Worm (Caenorhabditis elegans) whole organism, L2 larva: ENCODE measurements around the gene dars-2.
A peak's percentile ranks its signal among the peaks of the same experiment; 100 is the strongest.

Experiments
- C34F6.9 ChIP-seq: fragments of 150-350 bp; optimal IDR thresholded peaks from 2 replicates; lab custom pipeline; 2014; ENCODE audit warnings: missing biosample characterization, missing genetic modification characterization
- F13H6.1 ChIP-seq: sonication (generic microtip); optimal IDR thresholded peaks from 2 replicates; lab custom pipeline; 2016; ENCODE audit warnings: missing genetic modification characterization, missing compliant biosample characterization
- R02D3.7 ChIP-seq: fragments of 150-350 bp; optimal IDR thresholded peaks from 2 replicates; lab custom pipeline; 2014; ENCODE audit warnings: missing biosample characterization, missing genetic modification characterization
- Y55F3AM.14 ChIP-seq: fragments of 200-800 bp; sonication (Bioruptor generic); optimal IDR thresholded peaks from 2 replicates; lab custom pipeline; 2018; ENCODE audit warnings: mild to moderate bottlenecking, missing genetic modification characterization, missing compliant biosample characterization
- ZK546.5 ChIP-seq: sonication (generic microtip); optimal IDR thresholded peaks from 2 replicates; lab custom pipeline; 2017; ENCODE audit warnings: missing biosample characterization, missing genetic modification characterization
- alr-1 ChIP-seq: fragments of 150-350 bp; optimal IDR thresholded peaks from 2 replicates; lab custom pipeline; 2014; ENCODE audit warnings: missing biosample characterization, missing genetic modification characterization
- aly-2 ChIP-seq: fragments of 150-350 bp; optimal IDR thresholded peaks from 2 replicates; lab custom pipeline; 2014; ENCODE audit warnings: missing biosample characterization, missing genetic modification characterization
- ama-1 ChIP-seq: fragments of 150-350 bp; optimal IDR thresholded peaks from 2 replicates; lab custom pipeline; 2018; ENCODE audit warnings: inconsistent platforms
- crh-2 ChIP-seq: sonication (generic microtip); optimal IDR thresholded peaks from 2 replicates; lab custom pipeline; 2017; ENCODE audit warnings: missing biosample characterization, missing genetic modification characterization
- egl-27 ChIP-seq: sonication (generic microtip); optimal IDR thresholded peaks from 3 replicates; lab custom pipeline; 2017; ENCODE audit warnings: missing biosample characterization, missing genetic modification reagents, missing genetic modification characterization
- elt-1 ChIP-seq: fragments of 150-350 bp; optimal IDR thresholded peaks from 2 replicates; lab custom pipeline; 2014; ENCODE audit warnings: missing biosample characterization, missing genetic modification characterization
- elt-3 ChIP-seq: sonication (generic microtip); optimal IDR thresholded peaks from 2 replicates; lab custom pipeline; 2017; ENCODE audit warnings: missing biosample characterization, missing genetic modification characterization
- fos-1 ChIP-seq: fragments of 150-350 bp; optimal IDR thresholded peaks from 2 replicates; lab custom pipeline; 2014; ENCODE audit warnings: missing biosample characterization, missing genetic modification characterization
- gmeb-1 ChIP-seq: fragments of 150-350 bp; optimal IDR thresholded peaks from 2 replicates; lab custom pipeline; 2014; ENCODE audit warnings: missing biosample characterization, missing genetic modification characterization
- lin-11 ChIP-seq: fragments of 150-350 bp; sonication (generic microtip); optimal IDR thresholded peaks from 2 replicates; lab custom pipeline; 2014; ENCODE audit warnings: missing biosample characterization, missing genetic modification characterization, inconsistent platforms, mixed read lengths
- lin-13 ChIP-seq: fragments of 150-350 bp; optimal IDR thresholded peaks from 2 replicates; lab custom pipeline; 2014; ENCODE audit warnings: missing biosample characterization, missing genetic modification reagents, missing genetic modification characterization
- lin-39 ChIP-seq: fragments of 150-350 bp; optimal IDR thresholded peaks from 2 replicates; lab custom pipeline; 2014; ENCODE audit warnings: missing biosample characterization, missing genetic modification reagents, missing genetic modification characterization
- lsy-2 ChIP-seq, 2 experiments: fragments of 150-350 bp in 1 of 2; sonication (generic microtip) in 1 of 2; optimal IDR thresholded peaks; 2 replicates each; lab custom pipeline; 2014 to 2017; ENCODE audit warnings: missing biosample characterization in 2 of 2, missing genetic modification characterization in 2 of 2
- mab-5 ChIP-seq: fragments of 150-350 bp; optimal IDR thresholded peaks from 2 replicates; lab custom pipeline; 2014; ENCODE audit warnings: missing biosample characterization, missing genetic modification characterization
- mdl-1 ChIP-seq, 2 experiments: fragments of 150-350 bp in 1 of 2; sonication (generic microtip) in 1 of 2; optimal IDR thresholded peaks; 2 replicates each; lab custom pipeline; 2017; ENCODE audit warnings: missing biosample characterization in 2 of 2, missing genetic modification characterization in 2 of 2
- nhr-11 ChIP-seq: fragments of 150-350 bp; optimal IDR thresholded peaks from 2 replicates; lab custom pipeline; 2014; ENCODE audit warnings: missing biosample characterization, missing genetic modification characterization
- nhr-12 ChIP-seq: fragments of 150-350 bp; optimal IDR thresholded peaks from 2 replicates; lab custom pipeline; 2014; ENCODE audit warnings: missing biosample characterization, missing genetic modification characterization
- nhr-129 ChIP-seq: fragments of 150-350 bp; optimal IDR thresholded peaks from 2 replicates; lab custom pipeline; 2014; ENCODE audit warnings: missing biosample characterization, missing genetic modification characterization
- nhr-21 ChIP-seq: fragments of 150-350 bp; optimal IDR thresholded peaks from 2 replicates; lab custom pipeline; 2014; ENCODE audit warnings: missing biosample characterization, missing genetic modification characterization
- nhr-23 ChIP-seq: fragments of 150-350 bp; optimal IDR thresholded peaks from 2 replicates; lab custom pipeline; 2014; ENCODE audit warnings: missing biosample characterization, missing genetic modification reagents, missing genetic modification characterization
- nhr-237 ChIP-seq: fragments of 150-350 bp; optimal IDR thresholded peaks from 2 replicates; lab custom pipeline; 2014; ENCODE audit warnings: missing biosample characterization, missing genetic modification characterization
- nhr-25 ChIP-seq: fragments of 150-350 bp; sonication (generic microtip); optimal IDR thresholded peaks from 3 replicates; lab custom pipeline; 2014; ENCODE audit warnings: missing biosample characterization, missing genetic modification characterization
- nhr-77 ChIP-seq: fragments of 150-350 bp; optimal IDR thresholded peaks from 2 replicates; lab custom pipeline; 2014; ENCODE audit warnings: missing biosample characterization, missing genetic modification characterization
- peb-1 ChIP-seq: fragments of 150-350 bp; optimal IDR thresholded peaks from 2 replicates; lab custom pipeline; 2014; ENCODE audit warnings: missing biosample characterization, missing genetic modification characterization
- sem-4 ChIP-seq: fragments of 150-350 bp; optimal IDR thresholded peaks from 2 replicates; lab custom pipeline; 2014; ENCODE audit warnings: missing biosample characterization, missing genetic modification reagents, missing genetic modification characterization
- sma-3 ChIP-seq: sonication (generic microtip); optimal IDR thresholded peaks from 2 replicates; lab custom pipeline; 2016; ENCODE audit warnings: missing genetic modification reagents, missing genetic modification characterization, missing compliant biosample characterization
- sma-9 ChIP-seq, 2 experiments: fragments of 150-350 bp in 1 of 2; sonication (generic microtip) in 1 of 2; optimal IDR thresholded peaks; 2 replicates each; lab custom pipeline; 2014 to 2016; ENCODE audit warnings: missing genetic modification characterization in 2 of 2, mild to moderate bottlenecking in 1 of 2, missing biosample characterization in 1 of 2, missing compliant biosample characterization in 1 of 2, missing genetic modification reagents in 1 of 2, moderate library complexity in 1 of 2
- snpc-4 ChIP-seq: fragments of 150-350 bp; optimal IDR thresholded peaks from 2 replicates; lab custom pipeline; 2014; ENCODE audit warnings: missing biosample characterization, missing genetic modification characterization
- unc-55 ChIP-seq: fragments of 150-350 bp; sonication (generic microtip); optimal IDR thresholded peaks from 3 replicates; lab custom pipeline; 2014; ENCODE audit warnings: missing biosample characterization, missing genetic modification reagents, missing genetic modification characterization
- zag-1 ChIP-seq: fragments of 150-350 bp; optimal IDR thresholded peaks from 2 replicates; lab custom pipeline; 2014; ENCODE audit warnings: missing biosample characterization, missing genetic modification characterization
- ztf-1 ChIP-seq: fragments of 200-800 bp; sonication (Bioruptor generic); conservative IDR thresholded peaks from 2 replicates; pipeline ENCODE4 v1.3.6; 2022; ENCODE audit warnings: missing genetic modification characterization, missing compliant biosample characterization
- ztf-11 ChIP-seq: sonication (generic microtip); optimal IDR thresholded peaks from 2 replicates; lab custom pipeline; 2017; ENCODE audit warnings: missing biosample characterization, missing genetic modification characterization

dars-2 gene

ce11 chrV:12059719-12060118 lies 11.2 kb downstream of the dars-2 start, which contains the start of gene R07B7.2:
Gene R07B7.2, minus strand, starts transcription at chrV:12059753.
- TF ChIP-seq crh-2 (no peak), nhr-237 (tag; lab: Kevin White, UChicago) (no peak), lin-39 (tag; lab: Kevin White, UChicago) (no peak), alr-1 (no peak), nhr-11 (tag; lab: Kevin White, UChicago) (no peak), lin-13 (GFP tag; lab: Kevin White, UChicago) (no peak), ZK546.5 (tag; lab: Kevin White, UChicago) (no peak), ama-1 (lab: Kevin White, UChicago) (no peak), zag-1 (no peak), egl-27 (tag; lab: Kevin White, UChicago) (no peak), ztf-1 (no peak), nhr-12 (no peak), mab-5 (tag; lab: Kevin White, UChicago) (no peak), gmeb-1 (no peak)

ce11 chrV:12063036-12063435 lies 14.5 kb downstream of the dars-2 start, which contains the start of gene clh-6:
Gene clh-6, minus strand, starts transcription at chrV:12063368.
- TF ChIP-seq sma-9 (GFP tag; optimal IDR thresholded peaks at IDR 0.05; lab: Kevin White, UChicago): no peak
- TF ChIP-seq sma-9 (tag; optimal IDR thresholded peaks at IDR 0.05; lab: Kevin White, UChicago): no peak
- peak; percentile 0 for TF ChIP-seq nhr-21 (tag; lab: Kevin White, UChicago)
- no peak for TF ChIP-seq peb-1 (tag; lab: Kevin White, UChicago)
- TF ChIP-seq snpc-4 (tag; lab: Kevin White, UChicago): no peak
- TF ChIP-seq aly-2 (tag; lab: Kevin White, UChicago): no peak
- peak; percentile 58 for TF ChIP-seq ama-1 (lab: Kevin White, UChicago)
- TF ChIP-seq nhr-11 (tag; lab: Kevin White, UChicago): no peak

ce11 chrV:12065369-12065768 lies 16.8 kb downstream of the dars-2 start, which contains the start of gene pqn-53:
Gene pqn-53, minus strand, starts transcription at chrV:12065391.
- TF ChIP-seq nhr-25 (tag; lab: Kevin White, UChicago) (no peak), C34F6.9 (peak; percentile 64), elt-1 (no peak), lsy-2 (tag; optimal IDR thresholded peaks at IDR 0.05; lab: Kevin White, UChicago) (peak in 1 of 2 experiments; percentile 8), nhr-129 (peak; percentile 52), aly-2 (tag; lab: Kevin White, UChicago) (no peak), nhr-77 (tag; lab: Kevin White, UChicago) (no peak), unc-55 (GFP tag; lab: Kevin White, UChicago) (peak; percentile 16), R02D3.7 (tag; lab: Kevin White, UChicago) (no peak), sem-4 (tag; lab: Kevin White, UChicago) (no peak), F13H6.1 (tag; lab: Kevin White, UChicago) (peak; percentile 0), Y55F3AM.14 (GFP tag; lab: Kevin White, UChicago) (no peak), ztf-11 (no peak), fos-1 (tag; lab: Kevin White, UChicago) (peak; percentile 93), elt-3 (tag; lab: Kevin White, UChicago) (no peak), crh-2 (peak; percentile 57), ama-1 (lab: Kevin White, UChicago) (no peak), sma-3 (no peak), mdl-1 (tag; optimal IDR thresholded peaks at IDR 0.05; lab: Kevin White, UChicago) (peak in 1 of 2 experiments; percentile 44), nhr-12 (no peak), lin-11 (tag; lab: Kevin White, UChicago) (peak; percentile 3), nhr-23 (tag; lab: Kevin White, UChicago) (no peak)

DNA sequence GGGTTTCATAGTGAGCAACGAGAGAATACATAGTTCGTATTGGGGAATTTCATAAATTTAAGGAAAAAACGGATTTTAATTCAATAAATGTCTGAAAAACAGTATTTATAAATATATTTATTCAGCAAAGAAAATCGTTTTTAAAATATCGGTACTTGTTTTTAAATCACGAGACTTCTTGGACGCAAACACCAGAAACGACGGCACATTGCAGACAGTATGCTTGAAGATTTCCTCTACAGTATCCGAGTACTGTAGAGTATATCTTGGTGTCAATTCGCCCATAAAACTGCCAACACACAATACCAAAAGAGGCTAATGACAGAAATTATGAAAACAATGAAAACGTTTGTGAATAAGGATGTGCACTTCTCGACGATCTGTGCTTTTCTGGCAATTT lies 17.3 kb downstream of the dars-2 start:
- TF ChIP-seq lin-39 (tag; lab: Kevin White, UChicago): no peak
- peak; percentile 19 for TF ChIP-seq C34F6.9
- peak; percentile 42 for TF ChIP-seq lin-13 (GFP tag; lab: Kevin White, UChicago)
- TF ChIP-seq nhr-129: peak; percentile 30
- TF ChIP-seq lsy-2 (tag; optimal IDR thresholded peaks at IDR 0.05; lab: Kevin White, UChicago): peak in 1 of 2 experiments; percentile 59
- peak; percentile 43 for TF ChIP-seq unc-55 (GFP tag; lab: Kevin White, UChicago)
- peak; percentile 1 for TF ChIP-seq sma-3
- TF ChIP-seq nhr-11 (tag; lab: Kevin White, UChicago): no peak
